Fruit fly (Drosophila melanogaster) whole organism, wandering third instar larva: ENCODE measurements around the gene CG12992.
A peak's percentile ranks its signal among the peaks of the same experiment; 100 is the strongest.

Source experiments
- Abd-B ChIP-seq: fragments of >200 bp; optimal IDR thresholded peaks from 2 replicates; lab custom pipeline; 2017; ENCODE audit warnings: missing biosample characterization, missing genetic modification characterization
- CG32264 ChIP-seq: fragments of 200-800 bp; sonication (Bioruptor generic); optimal IDR thresholded peaks from 2 replicates; lab custom pipeline; 2016; ENCODE audit warnings: missing biosample characterization, missing genetic modification characterization
- Dif ChIP-seq: fragments of 200-275, 200-300 bp; sonication (Bioruptor generic); optimal IDR thresholded peaks from 2 replicates; lab custom pipeline; 2018; ENCODE audit warnings: missing biosample characterization, missing genetic modification characterization; ENCODE audit not compliant: partially characterized antibody
- HLH106 ChIP-seq: fragments of 200-800 bp; optimal IDR thresholded peaks from 3 replicates; lab custom pipeline; 2019; ENCODE audit warnings: missing biosample characterization, mild to moderate bottlenecking, missing genetic modification characterization, moderate library complexity
- Hr78 ChIP-seq: fragments of >200 bp; optimal IDR thresholded peaks from 2 replicates; lab custom pipeline; 2017; ENCODE audit warnings: missing biosample characterization, missing genetic modification characterization
- Hr83 ChIP-seq: fragments of 200-300 bp; sonication (Bioruptor generic); optimal IDR thresholded peaks from 2 replicates; lab custom pipeline; 2016; ENCODE audit warnings: missing biosample characterization, mild to moderate bottlenecking, missing genetic modification characterization, moderate library complexity; ENCODE audit not compliant: poor library complexity, severe bottlenecking
- Mio ChIP-seq: sonication (Bioruptor generic); optimal IDR thresholded peaks from 2 replicates; lab custom pipeline; 2016; ENCODE audit warnings: missing biosample characterization, missing genetic modification characterization
- Myc ChIP-seq: fragments of >200 bp; optimal IDR thresholded peaks from 2 replicates; lab custom pipeline; 2017
- Rel ChIP-seq, 2 experiments: fragments of 200-800 bp; sonication (Bioruptor generic) in 1 of 2; optimal IDR thresholded peaks; 2 replicates in 1 of 2; 3 replicates in 1 of 2; lab custom pipeline; 2016 to 2019; ENCODE audit warnings: mild to moderate bottlenecking in 2 of 2, missing biosample characterization in 2 of 2, missing genetic modification characterization in 2 of 2, moderate library complexity in 1 of 2
- Sp1 ChIP-seq: fragments of 200-800 bp; sonication (Bioruptor generic); optimal IDR thresholded peaks from 3 replicates; lab custom pipeline; 2019; ENCODE audit warnings: missing biosample characterization, mild to moderate bottlenecking, missing genetic modification characterization, moderate library complexity
- br ChIP-seq: fragments of 200-800 bp; sonication (Bioruptor generic); optimal IDR thresholded peaks from 2 replicates; lab custom pipeline; 2016; ENCODE audit warnings: missing biosample characterization, missing genetic modification characterization
- brk ChIP-seq: fragments of 200-800 bp; sonication (Bioruptor generic); optimal IDR thresholded peaks from 2 replicates; lab custom pipeline; 2016; ENCODE audit warnings: missing biosample characterization, mild to moderate bottlenecking, missing genetic modification characterization
- dmrt93B ChIP-seq: fragments of 200-800 bp; sonication (Bioruptor generic); optimal IDR thresholded peaks from 2 replicates; lab custom pipeline; 2018; ENCODE audit warnings: missing biosample characterization, mild to moderate bottlenecking, missing genetic modification characterization
- ey ChIP-seq: fragments of 200-800 bp; sonication (Bioruptor generic); optimal IDR thresholded peaks from 2 replicates; lab custom pipeline; 2016; ENCODE audit warnings: missing biosample characterization, missing genetic modification characterization
- foxo ChIP-seq, 2 experiments: fragments of 200-800 bp; sonication (Bioruptor generic); optimal IDR thresholded peaks; 2 replicates in 1 of 2; 3 replicates in 1 of 2; lab custom pipeline; 2016 to 2017; ENCODE audit warnings: missing biosample characterization in 2 of 2, missing genetic modification characterization in 2 of 2
- fru ChIP-seq: fragments of 200-800 bp; sonication (Bioruptor generic); optimal IDR thresholded peaks from 3 replicates; lab custom pipeline; 2016; ENCODE audit warnings: missing biosample characterization, mild to moderate bottlenecking, missing genetic modification characterization
- lola ChIP-seq: fragments of >200 bp; optimal IDR thresholded peaks from 2 replicates; lab custom pipeline; 2017; ENCODE audit warnings: missing biosample characterization, missing genetic modification characterization
- pan ChIP-seq: fragments of >200 bp; optimal IDR thresholded peaks from 2 replicates; lab custom pipeline; 2017
- psq ChIP-seq: fragments of 200-800 bp; sonication (Bioruptor generic); optimal IDR thresholded peaks from 3 replicates; lab custom pipeline; 2017; ENCODE audit warnings: missing biosample characterization, mild to moderate bottlenecking, missing genetic modification characterization, moderate library complexity
- usp ChIP-seq: fragments of >200 bp; optimal IDR thresholded peaks from 2 replicates; lab custom pipeline; 2017; ENCODE audit warnings: missing biosample characterization, missing genetic modification characterization
- woc ChIP-seq: sonication (Bioruptor generic); optimal IDR thresholded peaks from 2 replicates; lab custom pipeline; 2016; ENCODE audit warnings: missing biosample characterization, mild to moderate bottlenecking, missing genetic modification characterization

Gene CG12992

dm6 chrX:17631996-17632612, 43.4 kb downstream of the CG12992 start, which contains the start of the genes corolla and ND-24 (continued):
- no peak for TF ChIP-seq dmrt93B (GFP tag; lab: Kevin White, UChicago)
- no peak for TF ChIP-seq brk (GFP tag; lab: Kevin White, UChicago)
- peak in 1 of 2 experiments; percentile 86 for TF ChIP-seq foxo (GFP tag; optimal IDR thresholded peaks at IDR 0.05; lab: Kevin White, UChicago)
- TF ChIP-seq ey (GFP tag; lab: Kevin White, UChicago), result peak; percentile 81
- TF ChIP-seq woc (GFP tag; lab: Kevin White, UChicago), result peak; percentile 89
- no peak for TF ChIP-seq usp (GFP tag; lab: Kevin White, UChicago)
- no peak for TF ChIP-seq Abd-B (GFP tag; lab: Kevin White, UChicago)
- peak; percentile 72 for TF ChIP-seq psq
- TF ChIP-seq, all 38 proteins: peak for 20

- TF ChIP-seq Rel (GFP tag; optimal IDR thresholded peaks at IDR 0.05; lab: Kevin White, UChicago), result no peak
- peak; percentile 69 for TF ChIP-seq Rel (tag; optimal IDR thresholded peaks at IDR 0.05; lab: Kevin White, UChicago)
- TF ChIP-seq HLH106, result peak; percentile 43
- TF ChIP-seq CG32264 (GFP tag; lab: Kevin White, UChicago), result no peak
Observed at dm6 chrX:17636001-17636400, 47.3 kb downstream of the CG12992 start, which contains the start of the genes CG8289 and CG5800. CG8289 (minus strand) TSS chrX:17636044. CG5800 (plus strand) TSS chrX:17636281.

dm6 chrX:17640837-17641236, 52.2 kb downstream of the CG12992 start:
- TF ChIP-seq pan, result no peak
- no peak for TF ChIP-seq Sp1
- no peak for TF ChIP-seq Rel (GFP tag; optimal IDR thresholded peaks at IDR 0.05; lab: Kevin White, UChicago)
- TF ChIP-seq Rel (tag; optimal IDR thresholded peaks at IDR 0.05; lab: Kevin White, UChicago), result no peak
- TF ChIP-seq Mio, result no peak
- TF ChIP-seq Myc (lab: Kevin White, UChicago), result no peak
- TF ChIP-seq psq, result no peak
- TF ChIP-seq foxo (GFP tag; optimal IDR thresholded peaks at IDR 0.05; lab: Kevin White, UChicago), result no peak
- no peak for TF ChIP-seq fru
- no peak for TF ChIP-seq Dif
- no peak for TF ChIP-seq Hr83 (GFP tag; lab: Kevin White, UChicago)
- no peak for TF ChIP-seq Hr78 (GFP tag; lab: Kevin White, UChicago)
- no peak for TF ChIP-seq lola (GFP tag; lab: Kevin White, UChicago)
- no peak for TF ChIP-seq HLH106
- no peak for TF ChIP-seq br (GFP tag; lab: Kevin White, UChicago)
- TF ChIP-seq, all 38 proteins: peak for 0
